Worm (Caenorhabditis elegans) whole organism, early embryonic: ENCODE results near the gene mdf-2.
A peak's percentile ranks its signal among the peaks of the same experiment; 100 is the strongest.

Experiments
- B0310.2 ChIP-seq: sonication (generic microtip); optimal IDR thresholded peaks from 2 replicates; lab custom pipeline; 2016; ENCODE audit warnings: mild to moderate bottlenecking, missing genetic modification characterization, missing compliant biosample characterization
- F13C5.2 ChIP-seq: sonication (generic microtip); optimal IDR thresholded peaks from 2 replicates; lab custom pipeline; 2017; ENCODE audit warnings: mild to moderate bottlenecking, missing genetic modification characterization, inconsistent platforms, missing compliant biosample characterization
- aly-1 ChIP-seq: sonication (generic microtip); optimal IDR thresholded peaks from 2 replicates; lab custom pipeline; 2016; ENCODE audit warnings: missing genetic modification characterization, missing compliant biosample characterization
- ama-1 ChIP-seq: fragments of 150-350 bp; optimal IDR thresholded peaks from 2 replicates; lab custom pipeline; 2014
- ceh-13 ChIP-seq: fragments of 200-800 bp; sonication (Bioruptor generic); optimal IDR thresholded peaks from 2 replicates; lab custom pipeline; 2018; ENCODE audit warnings: mild to moderate bottlenecking, missing genetic modification characterization, missing compliant biosample characterization
- ceh-36 ChIP-seq: sonication (generic microtip); optimal IDR thresholded peaks from 2 replicates; lab custom pipeline; 2016; ENCODE audit warnings: missing genetic modification characterization, inconsistent platforms, missing compliant biosample characterization
- ets-7 ChIP-seq: sonication (generic microtip); optimal IDR thresholded peaks from 2 replicates; lab custom pipeline; 2016; ENCODE audit warnings: missing genotype, missing genetic modification characterization, missing compliant biosample characterization
- flt-1 ChIP-seq: fragments of 200-800 bp; sonication (Bioruptor generic); IDR thresholded peaks from 2 replicates; pipeline ENCODE4 v1.3.6; 2022; ENCODE audit warnings: missing genetic modification characterization, missing compliant biosample characterization
- hmbx-1 ChIP-seq: sonication (generic microtip); optimal IDR thresholded peaks from 2 replicates; lab custom pipeline; 2016; ENCODE audit warnings: mild to moderate bottlenecking, missing genetic modification characterization, missing compliant biosample characterization
- hmg-4 ChIP-seq: fragments of 200-800 bp; sonication (Bioruptor generic); optimal IDR thresholded peaks from 2 replicates; lab custom pipeline; 2018; ENCODE audit warnings: mild to moderate bottlenecking, missing genetic modification characterization, missing compliant biosample characterization
- hnd-1 ChIP-seq: sonication (generic microtip); optimal IDR thresholded peaks from 2 replicates; lab custom pipeline; 2016; ENCODE audit warnings: missing genetic modification characterization, missing compliant biosample characterization
- pes-1 ChIP-seq: fragments of 200-800 bp; sonication (Bioruptor generic); IDR thresholded peaks from 2 replicates; pipeline ENCODE4 v1.3.6; 2022; ENCODE audit warnings: missing genetic modification reagents, missing genetic modification characterization, missing compliant biosample characterization
- scrt-1 ChIP-seq: fragments of 200-800 bp; sonication (Bioruptor generic); IDR thresholded peaks from 2 replicates; pipeline ENCODE4 v1.3.6; 2022; ENCODE audit warnings: missing genetic modification characterization, missing compliant biosample characterization
- sea-1 ChIP-seq: fragments of 200-800 bp; sonication (Bioruptor generic); conservative IDR thresholded peaks from 2 replicates; pipeline ENCODE4 v1.3.6; 2022; ENCODE audit warnings: missing genetic modification characterization, missing compliant biosample characterization
- tbx-11 ChIP-seq: fragments of 200-800 bp; sonication (Bioruptor generic); IDR thresholded peaks from 2 replicates; pipeline ENCODE4 v1.3.6; 2022; ENCODE audit warnings: missing genetic modification characterization, missing compliant biosample characterization
- tbx-37 ChIP-seq: fragments of 200-800 bp; sonication (Bioruptor generic); conservative IDR thresholded peaks from 2 replicates; pipeline ENCODE4 v1.3.6; 2022; ENCODE audit warnings: missing genetic modification reagents, missing genetic modification characterization, missing compliant biosample characterization
- tra-4 ChIP-seq: sonication (generic microtip); optimal IDR thresholded peaks from 2 replicates; lab custom pipeline; 2017; ENCODE audit warnings: missing genetic modification characterization, missing compliant biosample characterization

Gene mdf-2

ce11 chrIV:2601988-2602861, 38.7 kb downstream of the mdf-2 start:
- 0 out of 2 replicates have a peak, but pooled peaks have one; percentile 43 for TF ChIP-seq flt-1 (GFP tag; lab: Robert Waterston, UW)
- no peak for TF ChIP-seq tra-4
- peak; percentile 19 for TF ChIP-seq F13C5.2 (tag; lab: Kevin White, UChicago)
- no peak for TF ChIP-seq ama-1
- TF ChIP-seq B0310.2 (tag; lab: Kevin White, UChicago): peak; percentile 29

ce11 chrIV:2600841-2601240, 40.1 kb downstream of the mdf-2 start, which contains the start of gene epg-9:
epg-9 (plus strand) TSS chrIV:2601141.
- no peak for TF ChIP-seq hmg-4 (GFP tag; lab: Kevin White, UChicago)
- no peak for TF ChIP-seq ets-7 (tag; lab: Kevin White, UChicago)
- TF ChIP-seq flt-1 (GFP tag; lab: Robert Waterston, UW): no peak
- TF ChIP-seq tbx-37 (GFP tag; lab: Robert Waterston, UW): no peak
- TF ChIP-seq B0310.2 (tag; lab: Kevin White, UChicago): no peak
- no peak for TF ChIP-seq tra-4

- TF ChIP-seq hmg-4 (GFP tag; lab: Kevin White, UChicago) (no peak), F13C5.2 (tag; lab: Kevin White, UChicago) (peak; percentile 21)
These were observed 41.3 kb downstream of the mdf-2 start for ce11 chrIV:2599634-2600033.

- TF ChIP-seq hmg-4 (GFP tag; lab: Kevin White, UChicago): no peak
- no peak for TF ChIP-seq sea-1 (GFP tag; lab: Robert Waterston, UW)
- no peak for TF ChIP-seq ceh-13 (GFP tag; lab: Kevin White, UChicago)
- no peak for TF ChIP-seq hmbx-1 (tag; lab: Kevin White, UChicago)
- TF ChIP-seq hnd-1: no peak
- TF ChIP-seq B0310.2 (tag; lab: Kevin White, UChicago): no peak
- no peak for TF ChIP-seq tra-4
- no peak for TF ChIP-seq tbx-11
- no peak for TF ChIP-seq aly-1 (tag; lab: Kevin White, UChicago)
- no peak for TF ChIP-seq F13C5.2 (tag; lab: Kevin White, UChicago)
- TF ChIP-seq ets-7 (tag; lab: Kevin White, UChicago): no peak
- no peak for TF ChIP-seq tbx-37 (GFP tag; lab: Robert Waterston, UW)
- TF ChIP-seq scrt-1 (GFP tag; lab: Robert Waterston, UW): no peak
- no peak for TF ChIP-seq ama-1
- no peak for TF ChIP-seq pes-1 (GFP tag; lab: Robert Waterston, UW)
- TF ChIP-seq ceh-36: no peak
- TF ChIP-seq flt-1 (GFP tag; lab: Robert Waterston, UW): no peak
These were observed 43.5 kb downstream of the mdf-2 start, which contains the start of gene Y69A2AR.47 for ce11 chrIV:2597417-2597816. Y69A2AR.47 (plus strand) TSS chrIV:2597717.
